Worm (Caenorhabditis elegans) whole organism, early embryonic: Measurements from ENCODE around the gene Y102A5C.2.

Source experiments
- B0310.2 ChIP-seq: sonication (generic microtip); optimal IDR thresholded peaks from 2 replicates; lab custom pipeline; 2016; ENCODE audit warnings: mild to moderate bottlenecking, missing genetic modification characterization, missing compliant biosample characterization
- F13C5.2 ChIP-seq: sonication (generic microtip); optimal IDR thresholded peaks from 2 replicates; lab custom pipeline; 2017; ENCODE audit warnings: mild to moderate bottlenecking, missing genetic modification characterization, inconsistent platforms, missing compliant biosample characterization
- aly-1 ChIP-seq: sonication (generic microtip); optimal IDR thresholded peaks from 2 replicates; lab custom pipeline; 2016; ENCODE audit warnings: missing genetic modification characterization, missing compliant biosample characterization
- ama-1 ChIP-seq: fragments of 150-350 bp; optimal IDR thresholded peaks from 2 replicates; lab custom pipeline; 2014
- ceh-13 ChIP-seq: fragments of 200-800 bp; sonication (Bioruptor generic); optimal IDR thresholded peaks from 2 replicates; lab custom pipeline; 2018; ENCODE audit warnings: mild to moderate bottlenecking, missing genetic modification characterization, missing compliant biosample characterization
- ceh-36 ChIP-seq: sonication (generic microtip); optimal IDR thresholded peaks from 2 replicates; lab custom pipeline; 2016; ENCODE audit warnings: missing genetic modification characterization, inconsistent platforms, missing compliant biosample characterization
- ets-7 ChIP-seq: sonication (generic microtip); optimal IDR thresholded peaks from 2 replicates; lab custom pipeline; 2016; ENCODE audit warnings: missing genotype, missing genetic modification characterization, missing compliant biosample characterization
- flt-1 ChIP-seq: fragments of 200-800 bp; sonication (Bioruptor generic); IDR thresholded peaks from 2 replicates; pipeline ENCODE4 v1.3.6; 2022; ENCODE audit warnings: missing genetic modification characterization, missing compliant biosample characterization
- hmbx-1 ChIP-seq: sonication (generic microtip); optimal IDR thresholded peaks from 2 replicates; lab custom pipeline; 2016; ENCODE audit warnings: mild to moderate bottlenecking, missing genetic modification characterization, missing compliant biosample characterization
- hmg-4 ChIP-seq: fragments of 200-800 bp; sonication (Bioruptor generic); optimal IDR thresholded peaks from 2 replicates; lab custom pipeline; 2018; ENCODE audit warnings: mild to moderate bottlenecking, missing genetic modification characterization, missing compliant biosample characterization
- hnd-1 ChIP-seq: sonication (generic microtip); optimal IDR thresholded peaks from 2 replicates; lab custom pipeline; 2016; ENCODE audit warnings: missing genetic modification characterization, missing compliant biosample characterization
- pes-1 ChIP-seq: fragments of 200-800 bp; sonication (Bioruptor generic); IDR thresholded peaks from 2 replicates; pipeline ENCODE4 v1.3.6; 2022; ENCODE audit warnings: missing genetic modification reagents, missing genetic modification characterization, missing compliant biosample characterization
- scrt-1 ChIP-seq: fragments of 200-800 bp; sonication (Bioruptor generic); IDR thresholded peaks from 2 replicates; pipeline ENCODE4 v1.3.6; 2022; ENCODE audit warnings: missing genetic modification characterization, missing compliant biosample characterization
- sea-1 ChIP-seq: fragments of 200-800 bp; sonication (Bioruptor generic); conservative IDR thresholded peaks from 2 replicates; pipeline ENCODE4 v1.3.6; 2022; ENCODE audit warnings: missing genetic modification characterization, missing compliant biosample characterization
- tbx-11 ChIP-seq: fragments of 200-800 bp; sonication (Bioruptor generic); IDR thresholded peaks from 2 replicates; pipeline ENCODE4 v1.3.6; 2022; ENCODE audit warnings: missing genetic modification characterization, missing compliant biosample characterization
- tbx-37 ChIP-seq: fragments of 200-800 bp; sonication (Bioruptor generic); conservative IDR thresholded peaks from 2 replicates; pipeline ENCODE4 v1.3.6; 2022; ENCODE audit warnings: missing genetic modification reagents, missing genetic modification characterization, missing compliant biosample characterization
- tra-4 ChIP-seq: sonication (generic microtip); optimal IDR thresholded peaks from 2 replicates; lab custom pipeline; 2017; ENCODE audit warnings: missing genetic modification characterization, missing compliant biosample characterization

The Y102A5C.2 gene

DNA sequence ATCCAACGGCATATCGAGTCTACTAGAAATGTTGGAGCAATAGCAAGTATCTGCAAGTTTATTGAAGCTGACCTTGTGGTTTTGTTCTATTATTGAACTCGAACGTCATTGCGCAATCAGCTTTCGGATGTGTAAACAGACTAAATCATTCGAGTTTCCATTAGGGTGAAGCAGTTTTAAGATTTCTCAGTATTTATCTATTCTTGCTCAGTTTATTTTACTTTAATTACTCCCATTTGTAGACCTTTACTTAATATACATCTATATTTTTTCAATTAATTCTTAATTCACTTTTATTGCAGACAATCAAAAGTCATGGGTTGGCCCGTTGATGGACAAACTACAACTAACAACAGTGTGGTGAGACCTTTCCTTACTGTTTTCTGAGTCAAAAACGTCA is 37.9 kb upstream of the Y102A5C.2 start, which contains the start of gene F09C6.14:
Gene F09C6.14 (plus strand): TSS at position 301 of the 400 bp plus-strand sequence.
- TF ChIP-seq hmg-4 (GFP tag; lab: Kevin White, UChicago) (no peak), ets-7 (tag; lab: Kevin White, UChicago) (no peak), scrt-1 (no peak), sea-1 (GFP tag; lab: Robert Waterston, UW) (no peak), hnd-1 (tag; lab: Kevin White, UChicago) (no peak), ama-1 (lab: Kevin White, UChicago) (no peak), F13C5.2 (no peak), hmbx-1 (tag; lab: Kevin White, UChicago) (no peak), pes-1 (GFP tag; lab: Robert Waterston, UW) (no peak), flt-1 (no peak), aly-1 (no peak), tbx-37 (GFP tag; lab: Robert Waterston, UW) (no peak), ceh-13 (GFP tag; lab: Kevin White, UChicago) (no peak), tbx-11 (GFP tag; lab: Robert Waterston, UW) (no peak), tra-4 (tag; lab: Kevin White, UChicago) (no peak), ceh-36 (tag; lab: Kevin White, UChicago) (no peak), B0310.2 (tag; lab: Kevin White, UChicago) (no peak)

DNA sequence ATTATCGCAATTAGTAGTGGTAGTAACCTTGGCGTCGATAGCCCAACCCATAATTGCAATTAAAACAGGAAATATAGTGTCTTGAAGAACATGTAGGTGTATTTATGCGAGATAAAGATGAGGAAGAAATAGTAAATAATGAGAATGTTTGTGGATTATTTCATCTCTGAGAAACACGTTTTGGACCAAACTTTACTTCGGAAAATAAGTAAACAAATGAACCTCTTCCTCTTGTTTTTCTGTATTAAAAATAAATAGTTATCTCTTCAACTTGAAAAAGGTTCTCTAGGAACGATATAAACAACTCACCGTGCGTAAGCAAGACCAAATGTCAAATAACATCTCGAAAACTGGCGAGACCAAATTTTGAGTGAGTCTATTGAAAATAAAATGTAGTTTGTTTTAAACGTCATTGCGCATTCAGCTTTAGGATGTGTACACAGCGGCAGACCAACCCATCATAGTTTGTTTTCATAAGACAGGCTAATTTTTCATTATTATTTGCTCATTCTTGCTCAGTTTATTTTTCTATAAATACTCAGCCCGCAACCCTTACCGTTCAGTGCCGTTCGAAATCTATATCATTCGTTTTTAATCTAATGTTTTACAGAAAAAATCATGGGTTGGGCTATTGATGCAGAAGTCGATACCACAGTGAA is 36.1 kb upstream of the Y102A5C.2 start, which contains the start of the genes F09C6.11 and F09C6.12:
Gene F09C6.11 (minus strand): TSS at position 51 of the 659 bp plus-strand sequence.
Gene F09C6.12 (plus strand): TSS at position 609 of the 659 bp plus-strand sequence.
- TF ChIP-seq tbx-37 (GFP tag; lab: Robert Waterston, UW) (no peak), F13C5.2 (no peak), flt-1 (no peak), ama-1 (lab: Kevin White, UChicago) (no peak), ceh-13 (GFP tag; lab: Kevin White, UChicago) (no peak), scrt-1 (no peak), tbx-11 (GFP tag; lab: Robert Waterston, UW) (no peak), pes-1 (GFP tag; lab: Robert Waterston, UW) (no peak), sea-1 (GFP tag; lab: Robert Waterston, UW) (no peak), tra-4 (tag; lab: Kevin White, UChicago) (no peak), ets-7 (tag; lab: Kevin White, UChicago) (no peak), hmg-4 (GFP tag; lab: Kevin White, UChicago) (no peak)

DNA sequence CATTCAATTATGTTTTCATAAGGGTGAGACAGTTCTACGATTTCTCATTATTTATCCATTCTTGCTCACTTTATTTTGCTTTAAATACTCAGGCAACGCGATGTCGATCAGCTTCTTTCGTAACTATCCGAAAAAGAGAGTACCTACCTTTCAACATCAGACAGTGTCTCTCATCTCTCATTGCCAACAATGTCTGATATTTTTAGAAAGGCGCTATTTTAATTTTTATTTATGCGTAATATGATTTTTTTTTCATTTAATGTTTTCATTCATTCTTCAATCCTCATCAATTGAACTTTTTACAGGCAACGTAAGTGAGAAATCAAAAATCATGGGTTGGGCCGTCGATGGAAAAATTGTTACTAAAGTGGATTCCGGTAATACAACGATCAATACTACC is 33.8 kb upstream of the Y102A5C.2 start, which contains the start of gene F09C6.13:
Gene F09C6.13 (plus strand): TSS at position 301 of the 400 bp plus-strand sequence.
- no peak for TF ChIP-seq sea-1 (GFP tag; lab: Robert Waterston, UW)
- no peak for TF ChIP-seq F13C5.2
- no peak for TF ChIP-seq B0310.2 (tag; lab: Kevin White, UChicago)
- TF ChIP-seq scrt-1: no peak
- no peak for TF ChIP-seq tra-4 (tag; lab: Kevin White, UChicago)

DNA sequence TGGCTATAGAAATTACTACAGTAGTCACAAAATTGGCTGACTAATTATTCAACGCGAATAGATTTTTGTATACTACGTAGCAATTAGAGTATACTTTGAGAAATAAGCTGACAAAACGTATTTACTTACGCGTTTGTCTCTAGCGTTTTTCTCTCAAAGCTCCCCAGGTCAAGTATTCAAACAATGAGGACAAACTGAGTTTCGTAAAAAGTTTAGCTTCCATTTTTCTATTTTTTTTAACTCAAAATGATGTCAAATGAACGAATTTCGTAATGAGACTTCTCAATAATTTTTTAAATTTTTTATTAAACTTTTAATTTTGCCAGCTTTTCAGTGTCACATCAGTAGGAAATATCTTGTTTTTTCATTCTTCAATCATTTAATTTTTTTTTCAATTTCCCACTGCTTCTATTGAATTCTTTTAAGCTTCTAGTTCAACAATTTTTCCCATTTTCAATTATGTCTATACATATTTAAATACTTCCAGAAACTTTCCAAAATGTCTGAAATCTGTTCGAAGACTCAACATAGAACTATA is 29.7 kb upstream of the Y102A5C.2 start, which contains the start of the genes ifas-2 and fbxa-44:
Gene ifas-2 (minus strand): TSS at position 101 of the 538 bp plus-strand sequence.
Gene fbxa-44 (plus strand): TSS at position 488 of the 538 bp plus-strand sequence.
- TF ChIP-seq ceh-13 (GFP tag; lab: Kevin White, UChicago): no peak
- no peak for TF ChIP-seq hmbx-1 (tag; lab: Kevin White, UChicago)
- no peak for TF ChIP-seq aly-1
- no peak for TF ChIP-seq scrt-1
- TF ChIP-seq tra-4 (tag; lab: Kevin White, UChicago): no peak
- TF ChIP-seq flt-1: no peak
- no peak for TF ChIP-seq B0310.2 (tag; lab: Kevin White, UChicago)
- TF ChIP-seq hnd-1 (tag; lab: Kevin White, UChicago): no peak
- no peak for TF ChIP-seq ama-1 (lab: Kevin White, UChicago)

DNA sequence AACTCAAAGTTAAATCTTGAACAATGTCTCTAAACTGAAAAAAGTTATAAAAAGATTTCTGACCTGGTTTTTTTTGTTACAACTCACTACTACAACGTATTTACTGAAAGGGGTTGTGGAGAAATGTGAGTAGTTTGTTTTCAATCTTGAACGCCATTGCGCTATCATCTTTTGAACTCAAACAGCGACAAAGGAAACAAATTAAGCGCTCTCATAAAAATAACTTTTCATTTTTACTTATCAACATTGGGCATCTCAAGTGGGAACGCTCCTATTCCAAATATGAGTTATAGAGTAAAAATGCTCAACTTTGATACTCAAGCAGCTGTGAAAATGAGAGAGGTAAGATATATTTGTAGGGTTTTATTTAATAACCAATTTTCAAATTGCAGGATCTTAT is 25.1 kb upstream of the Y102A5C.2 start, which contains the start of gene F09C6.15:
Gene F09C6.15 (plus strand): TSS at position 301 of the 400 bp plus-strand sequence.
- TF ChIP-seq pes-1 (GFP tag; lab: Robert Waterston, UW) (no peak), hnd-1 (tag; lab: Kevin White, UChicago) (no peak), B0310.2 (tag; lab: Kevin White, UChicago) (no peak), ama-1 (lab: Kevin White, UChicago) (no peak), sea-1 (GFP tag; lab: Robert Waterston, UW) (no peak), hmg-4 (GFP tag; lab: Kevin White, UChicago) (no peak), flt-1 (no peak), ets-7 (tag; lab: Kevin White, UChicago) (no peak), hmbx-1 (tag; lab: Kevin White, UChicago) (no peak), tbx-37 (GFP tag; lab: Robert Waterston, UW) (no peak)

DNA sequence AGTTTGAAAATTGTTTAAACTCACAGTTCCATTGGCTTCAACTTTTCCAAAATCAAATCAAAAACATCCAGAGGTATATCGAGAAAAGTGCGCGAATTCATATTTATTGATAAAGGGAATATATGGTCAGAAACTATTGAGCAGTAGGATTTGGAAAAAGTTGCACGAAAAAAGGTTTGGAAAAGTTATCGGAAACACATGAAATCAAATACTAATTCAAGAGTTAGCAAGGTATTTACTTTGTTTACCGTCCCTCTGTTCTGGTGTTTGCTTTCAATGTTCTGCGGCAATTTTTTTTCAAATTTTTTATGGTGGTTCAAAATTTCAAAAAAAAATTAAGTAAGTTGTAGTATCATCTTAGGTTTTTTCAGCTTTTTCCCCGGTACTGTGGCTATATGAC is 19.2 kb upstream of the Y102A5C.2 start, which contains the start of gene fbxa-45:
Gene fbxa-45 (minus strand): TSS at position 101 of the 400 bp plus-strand sequence.
- TF ChIP-seq B0310.2 (tag; lab: Kevin White, UChicago): no peak
- no peak for TF ChIP-seq hnd-1 (tag; lab: Kevin White, UChicago)
- no peak for TF ChIP-seq hmbx-1 (tag; lab: Kevin White, UChicago)
- TF ChIP-seq F13C5.2: no peak
- no peak for TF ChIP-seq pes-1 (GFP tag; lab: Robert Waterston, UW)
- TF ChIP-seq tbx-37 (GFP tag; lab: Robert Waterston, UW): no peak
- TF ChIP-seq aly-1: no peak
- no peak for TF ChIP-seq ceh-13 (GFP tag; lab: Kevin White, UChicago)
- TF ChIP-seq tra-4 (tag; lab: Kevin White, UChicago): no peak
- TF ChIP-seq flt-1: no peak
- no peak for TF ChIP-seq ama-1 (lab: Kevin White, UChicago)
- no peak for TF ChIP-seq scrt-1
- no peak for TF ChIP-seq tbx-11 (GFP tag; lab: Robert Waterston, UW)
- no peak for TF ChIP-seq ceh-36 (tag; lab: Kevin White, UChicago)
- TF ChIP-seq sea-1 (GFP tag; lab: Robert Waterston, UW): no peak
- no peak for TF ChIP-seq ets-7 (tag; lab: Kevin White, UChicago)
- TF ChIP-seq hmg-4 (GFP tag; lab: Kevin White, UChicago): no peak
